Fruit fly (Drosophila melanogaster) whole organism, embryonic: ENCODE data around the gene Hr38.

Experiments
- BEAF-32 ChIP-seq: fragments of 200-800 bp; sonication (Bioruptor generic); optimal IDR thresholded peaks from 3 replicates; lab custom pipeline; 2017; ENCODE audit warnings: missing biosample characterization, missing genetic modification characterization, mild to moderate bottlenecking, moderate library complexity, missing genetic modification reagents
- Blimp-1 ChIP-seq: fragments of 200-800 bp; sonication (Bioruptor generic); optimal IDR thresholded peaks from 3 replicates; lab custom pipeline; 2018; ENCODE audit warnings: missing biosample characterization, missing genetic modification characterization, mild to moderate bottlenecking, moderate library complexity, missing genetic modification reagents
- Bteb2 ChIP-seq: fragments of 200-800 bp; sonication (Bioruptor generic); optimal IDR thresholded peaks from 2 replicates; lab custom pipeline; 2016; ENCODE audit warnings: missing biosample characterization, missing genetic modification characterization
- CG12155 ChIP-seq: fragments of 200-800 bp; sonication (Bioruptor generic); optimal IDR thresholded peaks from 3 replicates; lab custom pipeline; 2016; ENCODE audit warnings: missing biosample characterization, missing genetic modification characterization
- CG12744 ChIP-seq: fragments of 200-800 bp; sonication (Bioruptor generic); optimal IDR thresholded peaks from 2 replicates; lab custom pipeline; 2016; ENCODE audit warnings: missing biosample characterization, missing genetic modification characterization
- CG14710 ChIP-seq: fragments of 200-800 bp; sonication (Bioruptor generic); optimal IDR thresholded peaks from 3 replicates; lab custom pipeline; 2019; ENCODE audit warnings: missing biosample characterization, mild to moderate bottlenecking, missing genetic modification characterization, moderate library complexity
- CG16815 ChIP-seq: fragments of 200-800 bp; sonication (Bioruptor generic); optimal IDR thresholded peaks from 3 replicates; lab custom pipeline; 2017; ENCODE audit warnings: missing biosample characterization, mild to moderate bottlenecking, missing genetic modification characterization
- CG17385 ChIP-seq: fragments of 200-800 bp; sonication (Bioruptor generic); optimal IDR thresholded peaks from 3 replicates; lab custom pipeline; 2018; ENCODE audit warnings: missing biosample characterization, mild to moderate bottlenecking, missing genetic modification characterization
- CG17612 ChIP-seq: fragments of 200-800 bp; sonication (Bioruptor generic); IDR thresholded peaks from 2 replicates; pipeline ENCODE4 v1.3.6; 2022; ENCODE audit warnings: missing biosample characterization, missing genetic modification characterization
- CG2712 ChIP-seq: fragments of 200-800 bp; optimal IDR thresholded peaks from 3 replicates; lab custom pipeline; 2019; ENCODE audit warnings: missing biosample characterization, mild to moderate bottlenecking, missing genetic modification characterization, moderate library complexity
- CG30403 ChIP-seq: fragments of 200-800 bp; sonication (Bioruptor generic); optimal IDR thresholded peaks from 3 replicates; lab custom pipeline; 2016; ENCODE audit warnings: missing biosample characterization, missing genetic modification characterization
- CG3163 ChIP-seq: fragments of 200-800 bp; sonication (Bioruptor generic); optimal IDR thresholded peaks from 3 replicates; lab custom pipeline; 2016; ENCODE audit warnings: missing biosample characterization, missing genetic modification characterization
- CG3407 ChIP-seq: fragments of 200-800 bp; sonication (Bioruptor generic); optimal IDR thresholded peaks from 2 replicates; lab custom pipeline; 2018; ENCODE audit warnings: missing biosample characterization, mild to moderate bottlenecking, missing genetic modification characterization
- CG3726 ChIP-seq: fragments of 200-800 bp; sonication (Bioruptor generic); IDR thresholded peaks from 3 replicates; pipeline ENCODE4, ENCODE4 v1.3.6; 2022; ENCODE audit warnings: missing biosample characterization, missing genetic modification characterization
- CG4854 ChIP-seq: fragments of 200-800 bp; sonication (Bioruptor generic); optimal IDR thresholded peaks from 2 replicates; lab custom pipeline; 2016; ENCODE audit warnings: missing biosample characterization, missing genetic modification characterization, inconsistent platforms
- CG7928 ChIP-seq: fragments of 200-800 bp; sonication (Bioruptor generic); optimal IDR thresholded peaks from 2 replicates; lab custom pipeline; 2017; ENCODE audit warnings: missing biosample characterization, mild to moderate bottlenecking, missing genetic modification characterization
- CG7963 ChIP-seq: fragments of 200-800 bp; sonication (Bioruptor generic); IDR thresholded peaks from 3 replicates; pipeline ENCODE4 v1.3.6; 2022; ENCODE audit warnings: missing biosample characterization, missing genetic modification characterization; ENCODE audit not compliant: partially characterized antibody
- CG8388 ChIP-seq: fragments of 200-800 bp; sonication (Bioruptor generic); optimal IDR thresholded peaks from 2 replicates; lab custom pipeline; 2019; ENCODE audit warnings: missing biosample characterization, mild to moderate bottlenecking, missing genetic modification characterization, moderate library complexity
- CHES-1-like ChIP-seq: fragments of 200-800 bp; sonication (Bioruptor generic); optimal IDR thresholded peaks from 2 replicates; lab custom pipeline; 2016; ENCODE audit warnings: missing biosample characterization, missing genetic modification characterization
- D ChIP-seq, 2 experiments: fragments of 200-800 bp in 1 of 2; fragments of >200 bp in 1 of 2; sonication (Bioruptor generic) in 1 of 2; optimal IDR thresholded peaks; 2 replicates in 1 of 2; 3 replicates in 1 of 2; lab custom pipeline; 2017; ENCODE audit warnings: mild to moderate bottlenecking in 1 of 2, missing biosample characterization in 1 of 2, missing genetic modification characterization in 1 of 2, missing genetic modification reagents in 1 of 2
- Dbx ChIP-seq: fragments of 200-800 bp; sonication (Bioruptor generic); IDR thresholded peaks from 3 replicates; pipeline ENCODE4 v1.3.6; 2022; ENCODE audit warnings: missing biosample characterization, missing genetic modification characterization
- Dp ChIP-seq: fragments of 200-800 bp; sonication (Bioruptor generic); optimal IDR thresholded peaks from 2 replicates; lab custom pipeline; 2018; ENCODE audit warnings: missing biosample characterization, mild to moderate bottlenecking, missing genetic modification characterization, moderate library complexity
- Fer2 ChIP-seq: fragments of 200-800 bp; sonication (Bioruptor generic); optimal IDR thresholded peaks from 2 replicates; lab custom pipeline; 2018; ENCODE audit warnings: missing biosample characterization, mild to moderate bottlenecking, missing genetic modification characterization, moderate library complexity
- HmgD ChIP-seq: fragments of 200-800 bp; sonication (Bioruptor generic); optimal IDR thresholded peaks from 3 replicates; lab custom pipeline; 2016; ENCODE audit warnings: missing biosample characterization, missing genetic modification characterization
- Hmr ChIP-seq: fragments of 200-800 bp; sonication (Bioruptor generic); optimal IDR thresholded peaks from 3 replicates; lab custom pipeline; 2017; ENCODE audit warnings: mild to moderate bottlenecking, missing biosample characterization, missing genetic modification reagents, missing genetic modification characterization
- Hr78 ChIP-seq, 2 experiments: fragments of 200-800 bp in 1 of 2; fragments of >200 bp in 1 of 2; sonication (Bioruptor generic) in 1 of 2; optimal IDR thresholded peaks; 2 replicates each; lab custom pipeline; 2017 to 2019; ENCODE audit warnings: missing biosample characterization in 2 of 2, missing genetic modification characterization in 2 of 2, mild to moderate bottlenecking in 1 of 2, moderate library complexity in 1 of 2
- Jarid2 ChIP-seq: fragments of 200-800 bp; sonication (Bioruptor generic); optimal IDR thresholded peaks from 3 replicates; lab custom pipeline; 2017; ENCODE audit warnings: mild to moderate bottlenecking, missing biosample characterization, missing genetic modification reagents, missing genetic modification characterization
- Kr ChIP-seq: fragments of 200-800 bp; sonication (Bioruptor generic); optimal IDR thresholded peaks from 2 replicates; lab custom pipeline; 2017; ENCODE audit warnings: missing biosample characterization, mild to moderate bottlenecking, missing genetic modification characterization
- Mrtf ChIP-seq: fragments of 200-800 bp; sonication (Bioruptor generic); IDR thresholded peaks from 3 replicates; pipeline ENCODE4 v1.3.6; 2022; ENCODE audit warnings: missing biosample characterization, missing genetic modification characterization
- Opbp ChIP-seq: fragments of 200-800 bp; sonication (Bioruptor generic); IDR thresholded peaks from 3 replicates; pipeline ENCODE4 v1.3.6; 2022; ENCODE audit warnings: missing biosample characterization, missing genetic modification characterization; ENCODE audit not compliant: partially characterized antibody
- PHDP ChIP-seq: fragments of 200-800 bp; sonication (Bioruptor generic); optimal IDR thresholded peaks from 3 replicates; lab custom pipeline; 2018; ENCODE audit warnings: missing biosample characterization, mild to moderate bottlenecking, missing genetic modification characterization, moderate library complexity
- Rx ChIP-seq: fragments of 200-800 bp; sonication (Bioruptor generic); IDR thresholded peaks from 2 replicates; pipeline ENCODE4 v1.3.6; 2022; ENCODE audit warnings: missing biosample characterization, missing genetic modification characterization
- Sry-δ ChIP-seq: fragments of 200-800 bp; sonication (Bioruptor generic); optimal IDR thresholded peaks from 2 replicates; lab custom pipeline; 2016; ENCODE audit warnings: missing biosample characterization, missing genetic modification characterization
- Trl ChIP-seq, 3 experiments: fragments of >200 bp in 2 of 3; fragments of 200-800 bp in 1 of 3; sonication (Bioruptor generic) in 1 of 3; optimal IDR thresholded peaks; 2 replicates in 1 of 3; 3 replicates in 2 of 3; lab custom pipeline; 2016 to 2017; ENCODE audit warnings: missing biosample characterization in 1 of 3, missing genetic modification characterization in 1 of 3
- bbx ChIP-seq: fragments of 200-800 bp; sonication (Bioruptor generic); IDR thresholded peaks from 2 replicates; pipeline ENCODE4 v1.3.6; 2022; ENCODE audit warnings: missing biosample characterization, missing genetic modification characterization; ENCODE audit not compliant: partially characterized antibody
- btn ChIP-seq: fragments of 200-800 bp; sonication (Bioruptor generic); optimal IDR thresholded peaks from 2 replicates; lab custom pipeline; 2016; ENCODE audit warnings: missing biosample characterization, missing genetic modification characterization
- cas ChIP-seq: fragments of 200-800 bp; sonication (Bioruptor generic); IDR thresholded peaks from 2 replicates; pipeline ENCODE4 v1.3.6; 2022; ENCODE audit warnings: missing biosample characterization, missing genetic modification characterization
- chn ChIP-seq: fragments of 200-800 bp; sonication (Bioruptor generic); optimal IDR thresholded peaks from 2 replicates; lab custom pipeline; 2016; ENCODE audit warnings: missing biosample characterization, missing genetic modification characterization
- dpn ChIP-seq, 2 experiments: fragments of 200-800 bp; sonication (Bioruptor generic); optimal IDR thresholded peaks; 3 replicates each; lab custom pipeline; 2016; ENCODE audit warnings: missing biosample characterization in 2 of 2, missing genetic modification characterization in 2 of 2
- ftz-f1 ChIP-seq: fragments of 200-800 bp; sonication (Bioruptor generic); optimal IDR thresholded peaks from 2 replicates; lab custom pipeline; 2016; ENCODE audit warnings: missing biosample characterization, missing genetic modification characterization
- her ChIP-seq: fragments of 200-800 bp; sonication (Bioruptor generic); optimal IDR thresholded peaks from 2 replicates; lab custom pipeline; 2016; ENCODE audit warnings: missing biosample characterization, missing genetic modification characterization
- nau ChIP-seq: fragments of 200-800 bp; sonication (Bioruptor generic); optimal IDR thresholded peaks from 3 replicates; lab custom pipeline; 2017; ENCODE audit warnings: missing biosample characterization, mild to moderate bottlenecking, missing genetic modification characterization, missing genetic modification reagents
- slp2 ChIP-seq: fragments of 200-800 bp; sonication (Bioruptor generic); optimal IDR thresholded peaks from 2 replicates; lab custom pipeline; 2016; ENCODE audit warnings: missing biosample characterization, missing genetic modification characterization
- tgo ChIP-seq: fragments of 200-800 bp; sonication (Bioruptor generic); IDR thresholded peaks from 3 replicates; pipeline ENCODE4 v1.3.6; 2022; ENCODE audit warnings: missing biosample characterization, missing genetic modification characterization
- tna ChIP-seq: fragments of 200-800 bp; sonication (Bioruptor generic); IDR thresholded peaks from 2 replicates; pipeline ENCODE4 v1.3.6; 2022; ENCODE audit warnings: missing biosample characterization, missing genetic modification characterization; ENCODE audit not compliant: partially characterized antibody
- tx ChIP-seq: fragments of 200-800 bp; sonication (Bioruptor generic); optimal IDR thresholded peaks from 2 replicates; lab custom pipeline; 2016; ENCODE audit warnings: missing biosample characterization, missing genetic modification characterization
- vnd ChIP-seq: fragments of 200-800 bp; sonication (Bioruptor generic); IDR thresholded peaks from 3 replicates; pipeline ENCODE4 v1.3.6; 2022; ENCODE audit warnings: missing biosample characterization, missing genetic modification characterization; ENCODE audit not compliant: partially characterized antibody
- zfh1 ChIP-seq: fragments of 200-800 bp; sonication (Bioruptor generic); IDR thresholded peaks from 3 replicates; pipeline ENCODE4 v1.3.6; 2022; ENCODE audit warnings: missing biosample characterization, missing genetic modification characterization

Hr38 gene

DNA sequence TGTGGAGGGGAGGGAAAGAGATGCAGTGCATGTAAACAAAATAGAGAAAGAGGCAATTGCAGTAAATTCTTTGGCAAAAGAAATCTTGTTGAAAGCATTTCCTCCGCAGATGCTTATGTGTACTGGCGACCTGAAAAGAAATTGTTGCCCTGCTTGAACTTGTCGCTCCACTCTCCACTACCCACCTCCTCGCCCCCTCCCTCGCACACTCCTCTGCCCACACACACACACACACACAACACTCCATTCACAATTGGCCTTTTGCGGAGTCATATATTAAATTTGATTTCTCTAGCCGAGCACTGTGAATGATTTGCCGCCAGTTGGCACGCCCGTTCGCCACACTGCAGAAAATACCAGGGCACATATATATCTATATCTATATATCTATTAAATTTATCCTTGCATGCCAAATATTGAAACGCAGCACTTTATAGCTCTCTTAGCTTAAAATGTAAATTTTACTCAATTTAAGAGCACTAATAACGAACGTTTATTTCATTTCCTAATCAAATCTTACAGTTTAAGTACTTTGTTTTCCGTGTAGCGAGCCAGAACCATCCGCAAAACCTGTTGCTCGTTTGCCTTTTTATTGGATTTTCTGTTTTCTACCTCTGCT is 44.6 kb upstream of the Hr38 start (continued):
- TF ChIP-seq btn (GFP tag; lab: Kevin White, UChicago) (peak; percentile 1), CG12744 (GFP tag; lab: Kevin White, UChicago) (no peak), dpn (GFP tag; optimal IDR thresholded peaks at IDR 0.05; lab: Kevin White, UChicago) (peak; percentile 56 to 59), CG8388 (GFP tag; lab: Kevin White, UChicago) (peak; percentile 44), Opbp (no peak), CHES-1-like (GFP tag; lab: Kevin White, UChicago) (peak; percentile 37), Rx (GFP tag; lab: Robert Waterston, UW) (0 out of 2 replicates have a peak, but pooled peaks have one; percentile 33), cas (GFP tag; lab: Robert Waterston, UW) (peak; percentile 61), chn (peak; percentile 46), Blimp-1 (GFP tag; lab: Kevin White, UChicago) (peak; percentile 62), Dbx (peak; percentile 93), Mrtf (GFP tag; lab: Robert Waterston, UW) (peak; percentile 56), CG30403 (GFP tag; lab: Kevin White, UChicago) (peak; percentile 66), bbx (no peak), CG2712 (peak; percentile 82), CG7928 (GFP tag; lab: Kevin White, UChicago) (peak; percentile 49), CG3726 (GFP tag; lab: Robert Waterston, UW) (0 out of 3 replicates have a peak, but pooled peaks have one; percentile 47), Jarid2 (GFP tag; lab: Kevin White, UChicago) (peak; percentile 49), CG12155 (GFP tag; lab: Kevin White, UChicago) (peak; percentile 60), tna (GFP tag; lab: Robert Waterston, UW) (no peak), tx (GFP tag; lab: Kevin White, UChicago) (peak; percentile 30), PHDP (peak; percentile 63), CG14710 (tag; lab: Kevin White, UChicago) (peak; percentile 29), Kr (GFP tag; lab: Kevin White, UChicago) (no peak), HmgD (no peak), Dp (GFP tag; lab: Kevin White, UChicago) (no peak), Hmr (GFP tag; lab: Kevin White, UChicago) (peak; percentile 73), nau (GFP tag; lab: Kevin White, UChicago) (peak; percentile 59), CG3163 (GFP tag; lab: Kevin White, UChicago) (no peak), ftz-f1 (peak; percentile 21), D (optimal IDR thresholded peaks at IDR 0.05; lab: Kevin White, UChicago) (no peak), D (GFP tag; optimal IDR thresholded peaks at IDR 0.05; lab: Kevin White, UChicago) (peak; percentile 36), Trl (optimal IDR thresholded peaks at IDR 0.05; lab: Kevin White, UChicago) (no peak), Trl (GFP tag; optimal IDR thresholded peaks at IDR 0.05; lab: Kevin White, UChicago) (peak; percentile 53), zfh1 (GFP tag; lab: Robert Waterston, UW) (peak; percentile 62; the same call in 2 of the 3 replicates), Hr78 (GFP tag; optimal IDR thresholded peaks at IDR 0.05; lab: Kevin White, UChicago) (no peak), tgo (GFP tag; lab: Robert Waterston, UW) (peak; percentile 75), CG4854 (peak; percentile 49), vnd (GFP tag; lab: Robert Waterston, UW) (no peak), CG3407 (GFP tag; lab: Kevin White, UChicago) (peak; percentile 22), Bteb2 (peak; percentile 60), CG7963 (GFP tag; lab: Robert Waterston, UW) (no peak), her (GFP tag; lab: Kevin White, UChicago) (peak; percentile 15), Sry-δ (GFP tag; lab: Kevin White, UChicago) (no peak), Fer2 (peak; percentile 36), CG17612 (GFP tag; lab: Robert Waterston, UW) (no peak), slp2 (GFP tag; lab: Kevin White, UChicago) (peak; percentile 58), BEAF-32 (no peak), CG16815 (GFP tag; lab: Kevin White, UChicago) (peak; percentile 45), CG17385 (peak; percentile 48)
